Worm (Caenorhabditis elegans): Measurements from ENCODE around the gene C27F2.10.

The C27F2.10 gene

DNA sequence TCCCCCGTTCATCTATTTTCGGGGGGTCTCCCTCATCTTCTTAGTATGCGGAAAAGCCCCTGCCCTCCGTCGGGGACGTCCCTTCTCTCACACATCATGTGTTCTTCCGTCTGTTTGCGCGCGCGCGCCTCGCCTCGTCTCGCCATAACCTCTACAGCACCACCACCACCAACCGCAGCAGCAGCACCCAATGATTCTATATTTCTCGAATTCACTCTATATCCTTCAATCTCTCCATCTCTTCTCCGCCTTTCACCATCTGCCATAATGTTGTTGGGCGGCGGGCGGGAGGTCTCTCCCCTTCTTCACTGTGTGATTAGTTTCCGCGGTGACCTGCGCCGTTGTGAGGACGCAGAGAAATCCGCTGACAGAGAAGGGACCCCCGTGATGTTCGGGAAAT lies 39.3 kb downstream of the C27F2.10 start (continued):
- TF ChIP-seq nfya-1 (tag; optimal IDR thresholded peaks at IDR 0.05; ENCODE audit: borderline replicate concordance, insufficient read depth) (no peak), snpc-1.3 (tag; optimal IDR thresholded peaks at IDR 0.05; ENCODE audit: insufficient read depth) (no peak), unc-62 (GFP tag; optimal IDR thresholded peaks at IDR 0.05) (no peak), pbrm-1 (GFP tag; IDR thresholded peaks at IDR 0.05) (0 out of 2 replicates have a peak, but pooled peaks have one; percentile 35), mcd-1 (GFP tag; IDR thresholded peaks at IDR 0.05) (no peak), lin-54 (GFP tag; optimal IDR thresholded peaks at IDR 0.05) (no peak), B0261.1 (tag; optimal IDR thresholded peaks at IDR 0.05) (no peak), C06A6.2 (GFP tag; conservative IDR thresholded peaks at IDR 0.05) (no peak), mel-28 (tag; optimal IDR thresholded peaks at IDR 0.05; ENCODE audit: borderline replicate concordance) (no peak), C17E4.6 (GFP tag; IDR thresholded peaks at IDR 0.05) (0 out of 2 replicates have a peak, but pooled peaks have one; percentile 20), D2030.7 (GFP tag; IDR thresholded peaks at IDR 0.05) (no peak), lin-35 (GFP tag; optimal IDR thresholded peaks at IDR 0.05) (no peak), attf-5 (GFP tag; optimal IDR thresholded peaks at IDR 0.05) (no peak), let-607 (tag; optimal IDR thresholded peaks at IDR 0.05) (no peak), F33H1.4 (GFP tag; IDR thresholded peaks at IDR 0.05) (0 out of 2 replicates have a peak, but pooled peaks have one; percentile 8), snpc-3.4 (tag; optimal IDR thresholded peaks at IDR 0.05) (no peak), bed-1 (GFP tag; IDR thresholded peaks at IDR 0.05) (no peak), ets-4 (GFP tag; optimal IDR thresholded peaks at IDR 0.05) (no peak), F57A8.1 (GFP tag; optimal IDR thresholded peaks at IDR 0.05) (no peak), B0336.3 (GFP tag; IDR thresholded peaks at IDR 0.05) (peak; percentile 56; the same call in 1 of the 2 replicates), chd-7 (tag; optimal IDR thresholded peaks at IDR 0.05) (peak; percentile 56), hlh-12 (tag; optimal IDR thresholded peaks at IDR 0.05) (no peak), nfya-2 (GFP tag; IDR thresholded peaks at IDR 0.05) (no peak), ZK185.1 (tag; optimal IDR thresholded peaks at IDR 0.05; ENCODE audit: poor library complexity, severe bottlenecking) (no peak), nhr-90 (tag; optimal IDR thresholded peaks at IDR 0.05) (no peak), dox-1 (GFP tag; IDR thresholded peaks at IDR 0.05) (no peak), zfh-2 (GFP tag; conservative IDR thresholded peaks at IDR 0.05) (peak; percentile 87), F10E7.11 (tag; optimal IDR thresholded peaks at IDR 0.05) (no peak), ztf-18 (tag; optimal IDR thresholded peaks at IDR 0.05) (no peak), F22D6.2 (tag; optimal IDR thresholded peaks at IDR 0.05) (no peak), Y53G8AR.9 (GFP tag; conservative IDR thresholded peaks at IDR 0.05) (no peak), fkh-3 (tag; optimal IDR thresholded peaks at IDR 0.05) (peak; percentile 20), F49E8.2 (tag; optimal IDR thresholded peaks at IDR 0.05; ENCODE audit: insufficient read depth) (no peak), egrh-3 (GFP tag; IDR thresholded peaks at IDR 0.05) (peak; percentile 71), ekl-4 (GFP tag; IDR thresholded peaks at IDR 0.05) (no peak), madf-10 (tag; optimal IDR thresholded peaks at IDR 0.05) (no peak), akir-1 (GFP tag; optimal IDR thresholded peaks at IDR 0.05) (no peak), lsl-1 (GFP tag; optimal IDR thresholded peaks at IDR 0.05) (no peak), hrde-1 (tag; optimal IDR thresholded peaks at IDR 0.05; ENCODE audit: borderline replicate concordance) (no peak), Y56A3A.18 (GFP tag; IDR thresholded peaks at IDR 0.05) (no peak), die-1 (tag; optimal IDR thresholded peaks at IDR 0.05) (no peak), efl-1 (GFP tag; optimal IDR thresholded peaks at IDR 0.05) (no peak), ama-1 (optimal IDR thresholded peaks at IDR 0.05) (no peak), ama-1 (GFP tag; optimal IDR thresholded peaks at IDR 0.05) (no peak), Y53F4B.3 (GFP tag; IDR thresholded peaks at IDR 0.05) (no peak)
